Fruit fly (Drosophila melanogaster): Measurements from ENCODE around the gene hiro.
A peak's percentile ranks its signal among the peaks of the same experiment; 100 is the strongest.

The hiro gene

dm6 chr3L:733845-734697 lies 46.3 kb upstream of the hiro start (continued):
- peak; percentile 71 for TF ChIP-seq net (GFP tag; optimal IDR thresholded peaks at IDR 0.05)
- TF ChIP-seq Smox (GFP tag; optimal IDR thresholded peaks at IDR 0.05) = no peak
- peak; percentile 51 for TF ChIP-seq dsx (GFP tag; optimal IDR thresholded peaks at IDR 0.05; ENCODE audit: poor library complexity, severe bottlenecking)
- no peak for TF ChIP-seq Sox102F (GFP tag; optimal IDR thresholded peaks at IDR 0.05)
- TF ChIP-seq CG3032 (tag; optimal IDR thresholded peaks at IDR 0.05) = peak; percentile 84
- peak; percentile 76 for TF ChIP-seq CG16779 (tag; optimal IDR thresholded peaks at IDR 0.05)
- peak; percentile 89 for TF ChIP-seq CG10631 (GFP tag; optimal IDR thresholded peaks at IDR 0.05)
- TF ChIP-seq esn (GFP tag; optimal IDR thresholded peaks at IDR 0.05) = peak; percentile 3
- TF ChIP-seq CG15336 (GFP tag; IDR thresholded peaks at IDR 0.05) = peak; percentile 73
- no peak for TF ChIP-seq fd85E (GFP tag; optimal IDR thresholded peaks at IDR 0.05)

dm6 chr3L:733174-733829 lies 45.5 kb upstream of the hiro start:
- TF ChIP-seq CG8632 (GFP tag; optimal IDR thresholded peaks at IDR 0.05) (no peak), Gug (GFP tag; IDR thresholded peaks at IDR 0.05) (no peak), Lpt (GFP tag; optimal IDR thresholded peaks at IDR 0.05) (no peak), svp (GFP tag) (peak; percentile 1)

DNA sequence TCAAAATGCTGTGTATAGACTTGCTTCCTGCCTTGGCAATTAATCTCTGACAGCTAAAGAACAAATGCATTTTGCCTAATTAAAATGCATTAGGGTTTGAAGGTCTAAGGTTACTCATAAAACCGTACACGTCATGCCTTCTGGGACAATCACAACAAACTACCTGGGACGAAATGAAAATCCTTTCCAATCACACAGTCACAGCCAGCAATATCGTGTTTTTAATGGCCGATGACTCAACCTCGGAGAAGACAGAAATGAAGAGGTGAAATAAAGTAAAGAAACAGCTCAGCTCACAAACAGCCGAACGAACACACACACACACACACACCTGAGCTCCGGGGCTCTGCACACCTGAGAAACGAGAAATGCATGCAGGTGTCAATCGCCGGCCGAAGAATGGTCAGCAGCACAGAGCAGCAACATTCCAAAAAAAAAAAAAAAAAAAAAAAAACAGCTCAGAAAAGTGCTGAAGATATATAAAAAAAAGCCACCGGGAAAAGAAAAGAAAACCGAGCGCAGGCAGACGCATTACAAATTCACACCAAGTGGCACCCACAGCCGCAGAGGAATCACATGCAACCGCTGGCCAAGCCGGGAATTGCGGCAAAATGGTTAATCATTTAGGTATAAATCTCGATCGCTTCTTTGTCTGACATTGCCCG lies 44.7 kb upstream of the hiro start:
- TF ChIP-seq Hr38 (GFP tag; optimal IDR thresholded peaks at IDR 0.05) (no peak), CG3919 (GFP tag; optimal IDR thresholded peaks at IDR 0.05) (no peak), CG6163 (GFP tag; IDR thresholded peaks at IDR 0.05) (0 out of 3 replicates have a peak, but pooled peaks have one; percentile 27), net (GFP tag; optimal IDR thresholded peaks at IDR 0.05) (no peak), Blimp-1 (GFP tag; optimal IDR thresholded peaks at IDR 0.05) (no peak), Eip78C (GFP tag) (peak; percentile 16), OdsH (GFP tag; optimal IDR thresholded peaks at IDR 0.05) (no peak), topi (GFP tag; optimal IDR thresholded peaks at IDR 0.05) (no peak), vri (GFP tag; optimal IDR thresholded peaks at IDR 0.05) (no peak), spab (GFP tag; optimal IDR thresholded peaks at IDR 0.05) (no peak), eg (GFP tag; IDR thresholded peaks at IDR 0.05) (0 out of 3 replicates have a peak, but pooled peaks have one; percentile 31), CG32006 (GFP tag; optimal IDR thresholded peaks at IDR 0.05) (no peak), CG1621 (tag; optimal IDR thresholded peaks at IDR 0.05) (peak; percentile 5), lz (GFP tag; optimal IDR thresholded peaks at IDR 0.05) (no peak), fd85E (GFP tag; optimal IDR thresholded peaks at IDR 0.05) (no peak), Hr4 (GFP tag; optimal IDR thresholded peaks at IDR 0.05) (no peak), dsx (GFP tag; optimal IDR thresholded peaks at IDR 0.05; ENCODE audit: poor library complexity, severe bottlenecking) (peak; percentile 14), Ets21C (GFP tag; optimal IDR thresholded peaks at IDR 0.05) (no peak), ss (GFP tag; optimal IDR thresholded peaks at IDR 0.05) (peak in 1 of 2 experiments; percentile 53), Sox14 (GFP tag; optimal IDR thresholded peaks at IDR 0.05) (no peak)

dm6 chr3L:731469-731868 lies 43.7 kb upstream of the hiro start:
- no peak for TF ChIP-seq CG6163 (GFP tag; IDR thresholded peaks at IDR 0.05)
- no peak for TF ChIP-seq CG31627 (GFP tag; optimal IDR thresholded peaks at IDR 0.05)
- peak; percentile 44 for TF ChIP-seq CG7368 (GFP tag; optimal IDR thresholded peaks at IDR 0.05)
- TF ChIP-seq cyc (GFP tag; optimal IDR thresholded peaks at IDR 0.05) = peak; percentile 5
- TF ChIP-seq CG11762 (GFP tag; optimal IDR thresholded peaks at IDR 0.05; ENCODE audit: insufficient read depth) = peak; percentile 24
- peak; percentile 17 for TF ChIP-seq CG10669 (GFP tag; optimal IDR thresholded peaks at IDR 0.05)
- no peak for TF ChIP-seq fkh (GFP tag; optimal IDR thresholded peaks at IDR 0.05)
- TF ChIP-seq achi (GFP tag; optimal IDR thresholded peaks at IDR 0.05) = peak; percentile 44
- TF ChIP-seq CG6808 (GFP tag; optimal IDR thresholded peaks at IDR 0.05) = peak; percentile 23
- peak; percentile 11 for TF ChIP-seq esn (GFP tag; optimal IDR thresholded peaks at IDR 0.05)
- TF ChIP-seq spab (GFP tag; optimal IDR thresholded peaks at IDR 0.05) = peak; percentile 16
- peak; percentile 6 for TF ChIP-seq svp (GFP tag)
- peak; percentile 59 for TF ChIP-seq CG3919 (GFP tag; optimal IDR thresholded peaks at IDR 0.05)
- peak; percentile 11 for TF ChIP-seq CG10631 (GFP tag; optimal IDR thresholded peaks at IDR 0.05)
- TF ChIP-seq Eip78C (GFP tag) = peak; percentile 30
- peak; percentile 55 for TF ChIP-seq Ets96B (tag; optimal IDR thresholded peaks at IDR 0.05)
- TF ChIP-seq Sox102F (GFP tag; optimal IDR thresholded peaks at IDR 0.05) = no peak
